Fruit fly (Drosophila melanogaster) whole organism, embryonic: ENCODE results near the gene Rpn9.

ENCODE experiments used
- CG10431 ChIP-seq: fragments of 200-800 bp; sonication (Bioruptor generic); optimal IDR thresholded peaks from 3 replicates; lab custom pipeline; 2018; ENCODE audit warnings: missing biosample characterization, mild to moderate bottlenecking, missing genetic modification characterization
- CG10543 ChIP-seq: fragments of 200-800 bp; sonication (Bioruptor generic); optimal IDR thresholded peaks from 3 replicates; lab custom pipeline; 2017; ENCODE audit warnings: missing biosample characterization, mild to moderate bottlenecking, missing genetic modification characterization, moderate library complexity
- CG10565 ChIP-seq: fragments of 200-800 bp; sonication (Bioruptor generic); optimal IDR thresholded peaks from 3 replicates; lab custom pipeline; 2016; ENCODE audit warnings: missing biosample characterization, mild to moderate bottlenecking, missing genetic modification characterization
- CG12659 ChIP-seq: fragments of 200-800 bp; sonication (Bioruptor generic); optimal IDR thresholded peaks from 3 replicates; lab custom pipeline; 2017; ENCODE audit warnings: mild to moderate bottlenecking, missing biosample characterization, missing genetic modification reagents, missing genetic modification characterization
- CG13624 ChIP-seq: fragments of 200-800 bp; sonication (Bioruptor generic); optimal IDR thresholded peaks from 2 replicates; lab custom pipeline; 2016; ENCODE audit warnings: missing biosample characterization, missing genetic modification characterization
- CG15269 ChIP-seq: fragments of 200-800 bp; sonication (Bioruptor generic); optimal IDR thresholded peaks from 2 replicates; lab custom pipeline; 2018; ENCODE audit warnings: missing biosample characterization, mild to moderate bottlenecking, missing genetic modification characterization, moderate library complexity
- CG1602 ChIP-seq: fragments of 200-800 bp; sonication (Bioruptor generic); optimal IDR thresholded peaks from 3 replicates; lab custom pipeline; 2016; ENCODE audit warnings: missing biosample characterization, missing genetic modification characterization
- CG17829 ChIP-seq: fragments of 200-800 bp; optimal IDR thresholded peaks from 2 replicates; lab custom pipeline; 2019; ENCODE audit warnings: missing biosample characterization, mild to moderate bottlenecking, missing genetic modification characterization, moderate library complexity
- CG17912 ChIP-seq: fragments of 200-800 bp; sonication (Bioruptor generic); optimal IDR thresholded peaks from 2 replicates; lab custom pipeline; 2018; ENCODE audit warnings: missing biosample characterization, mild to moderate bottlenecking, missing genetic modification characterization
- CG1832 ChIP-seq: fragments of 200-800 bp; sonication (Bioruptor generic); optimal IDR thresholded peaks from 2 replicates; lab custom pipeline; 2017; ENCODE audit warnings: missing biosample characterization, mild to moderate bottlenecking, missing genetic modification characterization, inconsistent platforms
- CG2712 ChIP-seq: fragments of 200-800 bp; optimal IDR thresholded peaks from 3 replicates; lab custom pipeline; 2019; ENCODE audit warnings: missing biosample characterization, mild to moderate bottlenecking, missing genetic modification characterization, moderate library complexity
- CG32767 ChIP-seq: fragments of 200-800 bp; sonication (Bioruptor generic); IDR thresholded peaks from 2 replicates; pipeline ENCODE4 v1.3.6; 2022; ENCODE audit warnings: missing biosample characterization, missing genetic modification characterization
- CG3281 ChIP-seq: fragments of 200-800 bp; sonication (Bioruptor generic); optimal IDR thresholded peaks from 3 replicates; lab custom pipeline; 2017; ENCODE audit warnings: missing biosample characterization, mild to moderate bottlenecking, missing genetic modification characterization
- CG3407 ChIP-seq: fragments of 200-800 bp; sonication (Bioruptor generic); optimal IDR thresholded peaks from 2 replicates; lab custom pipeline; 2018; ENCODE audit warnings: missing biosample characterization, mild to moderate bottlenecking, missing genetic modification characterization
- CG3838 ChIP-seq: fragments of 200-800 bp; sonication (Bioruptor generic); optimal IDR thresholded peaks from 3 replicates; lab custom pipeline; 2016; ENCODE audit warnings: missing biosample characterization, missing genetic modification characterization
- CG4617 ChIP-seq: fragments of 200-800 bp; sonication (Bioruptor generic); optimal IDR thresholded peaks from 3 replicates; lab custom pipeline; 2016; ENCODE audit warnings: missing biosample characterization, missing genetic modification characterization, borderline replicate concordance
- CG4730 ChIP-seq: fragments of 200-800 bp; sonication (Bioruptor generic); IDR thresholded peaks from 2 replicates; pipeline ENCODE4 v1.3.6; 2022; ENCODE audit warnings: missing biosample characterization, missing genetic modification characterization
- CG4820 ChIP-seq: fragments of 200-800 bp; sonication (Bioruptor generic); optimal IDR thresholded peaks from 3 replicates; lab custom pipeline; 2016; ENCODE audit warnings: missing biosample characterization, missing genetic modification characterization
- CG5953 ChIP-seq: fragments of 200-800 bp; sonication (Bioruptor generic); IDR thresholded peaks from 2 replicates; pipeline ENCODE4 v1.3.6; 2022; ENCODE audit warnings: missing biosample characterization, missing genetic modification characterization
- CG7786 ChIP-seq: fragments of 200-800 bp; sonication (Bioruptor generic); optimal IDR thresholded peaks from 2 replicates; lab custom pipeline; 2016; ENCODE audit warnings: missing biosample characterization, missing genetic modification characterization
- CG8944 ChIP-seq: fragments of 200-800 bp; sonication (Bioruptor generic); optimal IDR thresholded peaks from 3 replicates; lab custom pipeline; 2016; ENCODE audit warnings: missing biosample characterization, missing genetic modification characterization
- CG9609 ChIP-seq: fragments of 200-800 bp; sonication (Bioruptor generic); optimal IDR thresholded peaks from 3 replicates; lab custom pipeline; 2016; ENCODE audit warnings: missing biosample characterization, missing genetic modification characterization
- CG9727 ChIP-seq: fragments of 200-800 bp; sonication (Bioruptor generic); optimal IDR thresholded peaks from 3 replicates; lab custom pipeline; 2017; ENCODE audit warnings: missing biosample characterization, mild to moderate bottlenecking, missing genetic modification characterization
- CG9817 ChIP-seq: fragments of 200-800 bp; sonication (Bioruptor generic); optimal IDR thresholded peaks from 2 replicates; lab custom pipeline; 2018; ENCODE audit warnings: missing biosample characterization, mild to moderate bottlenecking, missing genetic modification characterization, moderate library complexity
- Dbx ChIP-seq: fragments of 200-800 bp; sonication (Bioruptor generic); IDR thresholded peaks from 3 replicates; pipeline ENCODE4 v1.3.6; 2022; ENCODE audit warnings: missing biosample characterization, missing genetic modification characterization
- Dfd ChIP-seq, 2 experiments: fragments of >200 bp; optimal IDR thresholded peaks; 2 replicates each; lab custom pipeline; 2017; ENCODE audit warnings: missing biosample characterization in 2 of 2, missing genetic modification characterization in 2 of 2
- Dip2 ChIP-seq: fragments of 200-800 bp; sonication (Bioruptor generic); IDR thresholded peaks from 2 replicates; pipeline ENCODE4 v1.3.6; 2022; ENCODE audit warnings: missing biosample characterization, missing genetic modification characterization
- Dip3 ChIP-seq: fragments of 200-800 bp; sonication (Bioruptor generic); optimal IDR thresholded peaks from 3 replicates; lab custom pipeline; 2016; ENCODE audit warnings: missing biosample characterization, missing genetic modification characterization
- E2f2 ChIP-seq: fragments of 200-800 bp; sonication (Bioruptor generic); IDR thresholded peaks from 2 replicates; pipeline ENCODE4 v1.3.6; 2022; ENCODE audit warnings: missing biosample characterization, missing genetic modification characterization
- GATAe ChIP-seq: fragments of 200-800 bp; sonication (Bioruptor generic); conservative IDR thresholded peaks from 2 replicates; pipeline ENCODE4 v1.3.6; 2022; ENCODE audit warnings: missing biosample characterization, missing genetic modification characterization
- HLH3B ChIP-seq: fragments of 200-800 bp; sonication (Bioruptor generic); IDR thresholded peaks from 2 replicates; pipeline ENCODE4 v1.3.6; 2022; ENCODE audit warnings: missing biosample characterization, missing genetic modification characterization
- Hand ChIP-seq: fragments of 200-800 bp; sonication (Bioruptor generic); optimal IDR thresholded peaks from 2 replicates; lab custom pipeline; 2017; ENCODE audit warnings: mild to moderate bottlenecking, missing biosample characterization, missing genetic modification reagents, missing genetic modification characterization
- Neu2 ChIP-seq: fragments of 200-800 bp; sonication (Bioruptor generic); optimal IDR thresholded peaks from 3 replicates; lab custom pipeline; 2016; ENCODE audit warnings: missing biosample characterization, missing genetic modification characterization, borderline replicate concordance
- Tbp ChIP-seq: fragments of >200 bp; optimal IDR thresholded peaks from 2 replicates; lab custom pipeline; 2018; ENCODE audit warnings: missing biosample characterization, missing genetic modification characterization
- ara ChIP-seq: fragments of 200-800 bp; sonication (Bioruptor generic); IDR thresholded peaks from 2 replicates; pipeline ENCODE4 v1.3.6; 2022; ENCODE audit warnings: missing biosample characterization, missing genetic modification characterization
- bcd ChIP-seq: fragments of 200-800 bp; sonication (Bioruptor generic); optimal IDR thresholded peaks from 2 replicates; lab custom pipeline; 2017; ENCODE audit warnings: missing biosample characterization, mild to moderate bottlenecking, missing genetic modification characterization
- br ChIP-seq: fragments of >200 bp; optimal IDR thresholded peaks from 2 replicates; lab custom pipeline; 2017
- dimm ChIP-seq: fragments of 200-800 bp; sonication (Bioruptor generic); IDR thresholded peaks from 2 replicates; pipeline ENCODE4 v1.3.6; 2022; ENCODE audit warnings: missing biosample characterization, missing genetic modification characterization
- dmrt11E ChIP-seq: fragments of 200-800 bp; sonication (Bioruptor generic); optimal IDR thresholded peaks from 3 replicates; lab custom pipeline; 2018; ENCODE audit warnings: missing biosample characterization, mild to moderate bottlenecking, missing genetic modification characterization, moderate library complexity
- dmrt99B ChIP-seq: fragments of 200-800 bp; sonication (Bioruptor generic); optimal IDR thresholded peaks from 2 replicates; lab custom pipeline; 2018; ENCODE audit warnings: missing biosample characterization, mild to moderate bottlenecking, missing genetic modification characterization, moderate library complexity
- fd102C ChIP-seq: fragments of 200-800 bp; sonication (Bioruptor generic); optimal IDR thresholded peaks from 2 replicates; lab custom pipeline; 2018; ENCODE audit warnings: missing biosample characterization, mild to moderate bottlenecking, missing genetic modification characterization, moderate library complexity
- fu2 ChIP-seq: fragments of 200-800 bp; sonication (Bioruptor generic); optimal IDR thresholded peaks from 2 replicates; lab custom pipeline; 2016; ENCODE audit warnings: missing biosample characterization, missing genetic modification characterization
- lmd ChIP-seq: fragments of 200-800 bp; sonication (Bioruptor generic); IDR thresholded peaks from 2 replicates; pipeline ENCODE4 v1.3.6; 2022; ENCODE audit warnings: missing biosample characterization, missing genetic modification characterization
- nom ChIP-seq: fragments of 200-800 bp; sonication (Bioruptor generic); optimal IDR thresholded peaks from 2 replicates; lab custom pipeline; 2017; ENCODE audit warnings: missing biosample characterization, missing genetic modification characterization, mild to moderate bottlenecking, moderate library complexity, missing genetic modification reagents
- pb ChIP-seq: fragments of 200-800 bp; sonication (Bioruptor generic); optimal IDR thresholded peaks from 3 replicates; lab custom pipeline; 2016; ENCODE audit warnings: missing biosample characterization, missing genetic modification characterization
- pita ChIP-seq: fragments of 200-800 bp; sonication (Bioruptor generic); optimal IDR thresholded peaks from 2 replicates; lab custom pipeline; 2017; ENCODE audit warnings: missing biosample characterization, mild to moderate bottlenecking, missing genetic modification characterization
- pnt ChIP-seq: fragments of 200-800 bp; sonication (Bioruptor generic); optimal IDR thresholded peaks from 3 replicates; lab custom pipeline; 2016; ENCODE audit warnings: missing biosample characterization, missing genetic modification characterization
- ro ChIP-seq: fragments of 200-800 bp; sonication (Bioruptor generic); IDR thresholded peaks from 2 replicates; pipeline ENCODE4 v1.3.6; 2022; ENCODE audit warnings: missing biosample characterization, missing genetic modification characterization
- schlank ChIP-seq: fragments of 200-800 bp; sonication (Bioruptor generic); optimal IDR thresholded peaks from 2 replicates; lab custom pipeline; 2018; ENCODE audit warnings: missing biosample characterization, mild to moderate bottlenecking, missing genetic modification characterization
- sd ChIP-seq: fragments of 200-800 bp; sonication (Bioruptor generic); optimal IDR thresholded peaks from 3 replicates; lab custom pipeline; 2018; ENCODE audit warnings: missing biosample characterization, mild to moderate bottlenecking, missing genetic modification characterization, moderate library complexity
- sens-2 ChIP-seq: fragments of 200-800 bp; sonication (Bioruptor generic); IDR thresholded peaks from 2 replicates; pipeline ENCODE4 v1.3.6; 2022; ENCODE audit warnings: missing biosample characterization, missing genetic modification characterization
- wek ChIP-seq: fragments of 200-800 bp; sonication (Bioruptor generic); optimal IDR thresholded peaks from 3 replicates; lab custom pipeline; 2018; ENCODE audit warnings: missing biosample characterization, mild to moderate bottlenecking, missing genetic modification characterization, moderate library complexity

Gene Rpn9

DNA sequence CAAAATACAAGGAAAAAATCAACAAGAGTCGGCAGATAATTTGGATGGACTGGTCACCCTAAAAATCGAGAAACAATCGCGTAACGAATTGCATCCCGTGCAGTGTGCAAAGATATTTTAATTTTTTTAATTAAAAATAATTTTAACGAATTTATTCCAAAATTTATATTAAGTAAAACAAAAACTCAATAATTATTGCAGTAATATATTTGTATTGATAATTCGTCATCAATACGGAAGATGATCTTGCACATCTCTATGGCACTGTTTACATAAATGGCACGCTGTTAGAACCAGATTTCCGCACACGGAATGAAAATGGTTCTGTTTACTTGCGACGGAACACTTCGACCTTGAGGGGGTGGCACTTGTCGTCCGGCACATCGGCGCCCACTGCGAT, 39.5 kb upstream of the Rpn9 start, which contains the start of gene tst (continued):
- TF ChIP-seq nom: peak; percentile 51
- TF ChIP-seq E2f2 (GFP tag; lab: Robert Waterston, UW): peak; percentile 76
- peak; percentile 95 for TF ChIP-seq ara (GFP tag; lab: Robert Waterston, UW)
- peak; percentile 67; the same call in 1 of the 2 replicates for TF ChIP-seq sens-2 (GFP tag; lab: Robert Waterston, UW)
- TF ChIP-seq CG5953 (GFP tag; lab: Robert Waterston, UW): peak; percentile 86
- no peak for TF ChIP-seq wek
- peak; percentile 96 for TF ChIP-seq CG4730 (GFP tag; lab: Robert Waterston, UW)
- peak; percentile 19 for TF ChIP-seq fd102C (GFP tag; lab: Kevin White, UChicago)
- peak; percentile 93 for TF ChIP-seq CG12659 (GFP tag; lab: Kevin White, UChicago)
- peak; percentile 7 for TF ChIP-seq CG9609 (GFP tag; lab: Kevin White, UChicago)
- TF ChIP-seq CG1832 (GFP tag; lab: Kevin White, UChicago): no peak
- TF ChIP-seq schlank (tag; lab: Kevin White, UChicago): peak; percentile 74
- TF ChIP-seq Dfd (GFP tag; optimal IDR thresholded peaks at IDR 0.05; lab: Kevin White, UChicago): no peak
- peak; percentile 8 for TF ChIP-seq Hand (GFP tag; lab: Kevin White, UChicago)
- TF ChIP-seq CG17912 (GFP tag; lab: Kevin White, UChicago): peak; percentile 53
- TF ChIP-seq fu2 (GFP tag; lab: Kevin White, UChicago): peak; percentile 48
- no peak for TF ChIP-seq br (lab: Kevin White, UChicago)
- peak; percentile 94 for TF ChIP-seq CG9727 (GFP tag; lab: Kevin White, UChicago)
- TF ChIP-seq CG3838 (GFP tag; lab: Kevin White, UChicago): no peak
- TF ChIP-seq CG7786 (GFP tag; lab: Kevin White, UChicago): peak; percentile 7
- TF ChIP-seq bcd: peak; percentile 88
- TF ChIP-seq CG13624 (GFP tag; lab: Kevin White, UChicago): peak; percentile 54
- no peak for TF ChIP-seq Tbp
- peak; percentile 79 for TF ChIP-seq CG3407
- peak; percentile 87 for TF ChIP-seq CG3281
- peak; percentile 97 for TF ChIP-seq CG2712 (tag; lab: Kevin White, UChicago)
- TF ChIP-seq Dip2 (GFP tag; lab: Robert Waterston, UW): peak; percentile 48
- TF ChIP-seq CG10431 (GFP tag; lab: Kevin White, UChicago): peak; percentile 39
- no peak for TF ChIP-seq pb
- peak; percentile 96 for TF ChIP-seq CG17829 (tag; lab: Kevin White, UChicago)
- TF ChIP-seq CG32767 (GFP tag; lab: Robert Waterston, UW): peak; percentile 93
- TF ChIP-seq CG10543 (GFP tag; lab: Kevin White, UChicago): peak; percentile 53
- peak; percentile 96 for TF ChIP-seq Dbx (GFP tag; lab: Robert Waterston, UW)
- TF ChIP-seq GATAe (GFP tag; lab: Robert Waterston, UW): peak; percentile 87
- TF ChIP-seq CG8944: peak; percentile 34
- peak; percentile 89 for TF ChIP-seq CG4617 (GFP tag; lab: Kevin White, UChicago)
- peak; percentile 92 for TF ChIP-seq dmrt11E
- TF ChIP-seq dmrt99B (tag; lab: Kevin White, UChicago): peak; percentile 90
- TF ChIP-seq CG15269: peak; percentile 91
- no peak for TF ChIP-seq pita
- peak; percentile 82 for TF ChIP-seq CG4820 (GFP tag; lab: Kevin White, UChicago)
- TF ChIP-seq Dip3 (GFP tag; lab: Kevin White, UChicago): peak; percentile 47
- TF ChIP-seq CG9817 (tag; lab: Kevin White, UChicago): peak; percentile 90
- TF ChIP-seq ro (GFP tag; lab: Robert Waterston, UW): peak; percentile 94
- TF ChIP-seq pnt (GFP tag; lab: Kevin White, UChicago): peak; percentile 53
- peak; percentile 92 for TF ChIP-seq CG1602
- no peak for TF ChIP-seq sd
- no peak for TF ChIP-seq Neu2 (GFP tag; lab: Kevin White, UChicago)
- peak; percentile 20 for TF ChIP-seq CG10565 (GFP tag; lab: Kevin White, UChicago)
- TF ChIP-seq dimm (GFP tag; lab: Robert Waterston, UW): peak; percentile 90
- peak; percentile 97 for TF ChIP-seq HLH3B (GFP tag; lab: Robert Waterston, UW)
- peak; percentile 97 for TF ChIP-seq lmd (GFP tag; lab: Robert Waterston, UW)
